Worm (Caenorhabditis elegans) whole organism, L3 larva: Measurements from ENCODE around the gene D1046.4.

Experiments
- R02D3.7 ChIP-seq: fragments of 150-350 bp; optimal IDR thresholded peaks from 2 replicates; lab custom pipeline; 2014; ENCODE audit warnings: missing biosample characterization, missing genetic modification characterization
- ZK546.5 ChIP-seq: sonication (generic microtip); optimal IDR thresholded peaks from 2 replicates; lab custom pipeline; 2017; ENCODE audit warnings: missing biosample characterization, missing genetic modification characterization
- aly-2 ChIP-seq: fragments of 150-350 bp; optimal IDR thresholded peaks from 2 replicates; lab custom pipeline; 2014; ENCODE audit warnings: missing biosample characterization, missing genetic modification characterization
- ama-1 ChIP-seq: fragments of 150-350 bp; optimal IDR thresholded peaks from 2 replicates; lab custom pipeline; 2018
- ceh-16 ChIP-seq: sonication (generic microtip); optimal IDR thresholded peaks from 2 replicates; lab custom pipeline; 2017; ENCODE audit warnings: missing biosample characterization, missing genetic modification characterization
- ceh-28 ChIP-seq: fragments of 150-350 bp; optimal IDR thresholded peaks from 2 replicates; lab custom pipeline; 2014; ENCODE audit warnings: missing biosample characterization, missing genetic modification reagents, missing genetic modification characterization
- ceh-82 ChIP-seq: fragments of 150-350 bp; optimal IDR thresholded peaks from 2 replicates; lab custom pipeline; 2014; ENCODE audit warnings: missing biosample characterization, missing genetic modification characterization
- ceh-9 ChIP-seq: sonication (generic microtip); optimal IDR thresholded peaks from 2 replicates; lab custom pipeline; 2018; ENCODE audit warnings: missing biosample characterization, missing genetic modification characterization
- daf-12 ChIP-seq: fragments of 150-350 bp; optimal IDR thresholded peaks from 2 replicates; lab custom pipeline; 2014; ENCODE audit warnings: missing biosample characterization, missing genetic modification reagents, missing genetic modification characterization
- egl-5 ChIP-seq: fragments of 150-350 bp; optimal IDR thresholded peaks from 2 replicates; lab custom pipeline; 2017; ENCODE audit warnings: missing biosample characterization, missing genetic modification reagents, missing genetic modification characterization, inconsistent platforms
- elt-1 ChIP-seq: fragments of 150-350 bp; optimal IDR thresholded peaks from 2 replicates; lab custom pipeline; 2014; ENCODE audit warnings: missing biosample characterization, missing genetic modification characterization
- elt-2 ChIP-seq: sonication (generic microtip); optimal IDR thresholded peaks from 2 replicates; lab custom pipeline; 2016; ENCODE audit warnings: missing genetic modification reagents, mild to moderate bottlenecking, missing genetic modification characterization, missing compliant biosample characterization
- elt-3 ChIP-seq, 3 experiments: fragments of 150-350 bp in 1 of 3; sonication (generic microtip) in 2 of 3; optimal IDR thresholded peaks; 2 replicates in 2 of 3; 4 replicates in 1 of 3; lab custom pipeline; 2014 to 2017; ENCODE audit warnings: missing biosample characterization in 3 of 3, missing genetic modification characterization in 3 of 3
- eor-1 ChIP-seq, 2 experiments: fragments of 150-350 bp; optimal IDR thresholded peaks; 2 replicates each; lab custom pipeline; 2014 to 2018; ENCODE audit warnings: missing biosample characterization in 2 of 2, missing genetic modification characterization in 2 of 2
- fkh-10 ChIP-seq: sonication (generic microtip); optimal IDR thresholded peaks from 2 replicates; lab custom pipeline; 2017; ENCODE audit warnings: missing biosample characterization, missing genetic modification reagents, missing genetic modification characterization
- fkh-2 ChIP-seq: fragments of 150-350 bp; optimal IDR thresholded peaks from 2 replicates; lab custom pipeline; 2014; ENCODE audit warnings: missing biosample characterization, missing genetic modification reagents, missing genetic modification characterization
- hmg-11 ChIP-seq: sonication (generic microtip); optimal IDR thresholded peaks from 2 replicates; lab custom pipeline; 2016; ENCODE audit warnings: missing genetic modification characterization, missing compliant biosample characterization
- jun-1 ChIP-seq: fragments of 150-350 bp; optimal IDR thresholded peaks from 2 replicates; lab custom pipeline; 2014; ENCODE audit warnings: missing biosample characterization, missing genetic modification reagents, missing genetic modification characterization
- lin-15B ChIP-seq: fragments of 150-350 bp; optimal IDR thresholded peaks from 2 replicates; lab custom pipeline; 2014; ENCODE audit warnings: missing biosample characterization, missing genetic modification characterization
- lsy-12 ChIP-seq: sonication (generic microtip); optimal IDR thresholded peaks from 2 replicates; lab custom pipeline; 2016; ENCODE audit warnings: mild to moderate bottlenecking, missing genetic modification characterization, missing compliant biosample characterization
- mdl-1 ChIP-seq: fragments of 150-350 bp; optimal IDR thresholded peaks from 2 replicates; lab custom pipeline; 2014; ENCODE audit warnings: missing biosample characterization, missing genetic modification characterization
- mml-1 ChIP-seq: fragments of 150-350 bp; sonication (generic microtip); optimal IDR thresholded peaks from 3 replicates; lab custom pipeline; 2014; ENCODE audit warnings: missing biosample characterization, missing genetic modification characterization
- nfya-1 ChIP-seq: sonication (generic microtip); optimal IDR thresholded peaks from 2 replicates; lab custom pipeline; 2017; ENCODE audit warnings: missing genetic modification characterization, mild to moderate bottlenecking, missing compliant biosample characterization, antibody characterized with exemption, moderate library complexity; ENCODE audit not compliant: insufficient read depth
- nhr-11 ChIP-seq: fragments of 150-350 bp; optimal IDR thresholded peaks from 2 replicates; lab custom pipeline; 2014; ENCODE audit warnings: missing biosample characterization, missing genetic modification characterization
- nhr-237 ChIP-seq: fragments of 150-350 bp; optimal IDR thresholded peaks from 2 replicates; lab custom pipeline; 2014; ENCODE audit warnings: missing biosample characterization, missing genetic modification characterization
- nhr-25 ChIP-seq: sonication (generic microtip); optimal IDR thresholded peaks from 2 replicates; lab custom pipeline; 2017; ENCODE audit warnings: missing biosample characterization, missing genetic modification characterization
- nhr-28 ChIP-seq: fragments of 150-350 bp; optimal IDR thresholded peaks from 2 replicates; lab custom pipeline; 2014; ENCODE audit warnings: missing biosample characterization, missing genetic modification characterization
- nhr-43 ChIP-seq: sonication (generic microtip); optimal IDR thresholded peaks from 2 replicates; lab custom pipeline; 2016; ENCODE audit warnings: mild to moderate bottlenecking, missing genetic modification characterization, missing compliant biosample characterization; ENCODE audit not compliant: poor library complexity, severe bottlenecking
- nhr-77 ChIP-seq: fragments of 150-350 bp; optimal IDR thresholded peaks from 2 replicates; lab custom pipeline; 2014; ENCODE audit warnings: missing biosample characterization, missing genetic modification characterization
- pqm-1 ChIP-seq: fragments of 150-350 bp; optimal IDR thresholded peaks from 2 replicates; lab custom pipeline; 2017; ENCODE audit warnings: missing biosample characterization, missing genetic modification characterization, inconsistent platforms
- sea-2 ChIP-seq: fragments of 150-350 bp; sonication (generic microtip); optimal IDR thresholded peaks from 4 replicates; lab custom pipeline; 2014; ENCODE audit warnings: missing biosample characterization, missing genetic modification reagents, missing genetic modification characterization
- skn-1 ChIP-seq: fragments of 150-350 bp; optimal IDR thresholded peaks from 2 replicates; lab custom pipeline; 2014; ENCODE audit warnings: missing biosample characterization, missing genetic modification characterization
- snpc-4 ChIP-seq: fragments of 150-350 bp; optimal IDR thresholded peaks from 2 replicates; lab custom pipeline; 2014; ENCODE audit warnings: missing biosample characterization, missing genetic modification characterization
- tbx-2 ChIP-seq: sonication (generic microtip); optimal IDR thresholded peaks from 2 replicates; lab custom pipeline; 2016; ENCODE audit warnings: mild to moderate bottlenecking, missing genetic modification characterization, missing compliant biosample characterization
- unc-39 ChIP-seq: sonication (generic microtip); optimal IDR thresholded peaks from 4 replicates; lab custom pipeline; 2017; ENCODE audit warnings: missing biosample characterization, missing genetic modification characterization
- zag-1 ChIP-seq: fragments of 150-350 bp; optimal IDR thresholded peaks from 2 replicates; lab custom pipeline; 2014; ENCODE audit warnings: missing biosample characterization, missing genetic modification characterization
- ztf-11 ChIP-seq: fragments of 150-350 bp; optimal IDR thresholded peaks from 2 replicates; lab custom pipeline; 2014; ENCODE audit warnings: missing biosample characterization, missing genetic modification characterization
- ztf-4 ChIP-seq: fragments of 150-350 bp; optimal IDR thresholded peaks from 2 replicates; lab custom pipeline; 2014; ENCODE audit warnings: missing biosample characterization, missing genetic modification characterization

Gene D1046.4

ce11 chrIV:8954126-8954525, 20.5 kb downstream of the D1046.4 start:
- TF ChIP-seq jun-1 (no peak), nhr-25 (tag; lab: Kevin White, UChicago) (peak; percentile 19), mdl-1 (peak; percentile 16)

ce11 chrIV:8956189-8956588, 22.5 kb downstream of the D1046.4 start, which contains the start of gene tpra-1:
TSS of gene tpra-1 (plus strand) at chrIV:8956489.
- TF ChIP-seq unc-39 (tag; lab: Kevin White, UChicago) (no peak), ZK546.5 (tag; lab: Kevin White, UChicago) (no peak), daf-12 (tag; lab: Kevin White, UChicago) (no peak), ceh-9 (no peak), mdl-1 (no peak), nhr-25 (tag; lab: Kevin White, UChicago) (no peak), lin-15B (tag; lab: Kevin White, UChicago) (no peak), ztf-11 (tag; lab: Kevin White, UChicago) (no peak), jun-1 (no peak), ceh-16 (tag; lab: Kevin White, UChicago) (no peak), skn-1 (tag; lab: Kevin White, UChicago) (no peak), hmg-11 (tag; lab: Kevin White, UChicago) (no peak), nfya-1 (no peak), elt-3 (tag; optimal IDR thresholded peaks at IDR 0.05; lab: Kevin White, UChicago) (no peak)
- TF ChIP-seq, all 47 proteins: peak for 0

- no peak for TF ChIP-seq pqm-1
- TF ChIP-seq fkh-2 (tag; lab: Kevin White, UChicago), result no peak
- no peak for TF ChIP-seq nhr-77
- no peak for TF ChIP-seq elt-2 (tag; lab: Kevin White, UChicago)
- no peak for TF ChIP-seq lsy-12 (tag; lab: Kevin White, UChicago)
- no peak for TF ChIP-seq tbx-2
- no peak for TF ChIP-seq elt-3 (tag; optimal IDR thresholded peaks at IDR 0.05; lab: Kevin White, UChicago)
- no peak for TF ChIP-seq elt-1 (tag; lab: Kevin White, UChicago)
- no peak for TF ChIP-seq nhr-11 (tag; lab: Kevin White, UChicago)
- TF ChIP-seq ceh-82, result no peak
- TF ChIP-seq ama-1 (lab: Kevin White, UChicago), result no peak
- TF ChIP-seq mml-1 (tag; lab: Kevin White, UChicago), result no peak
- TF ChIP-seq nhr-43 (tag; lab: Kevin White, UChicago), result no peak
- TF ChIP-seq jun-1, result no peak
- no peak for TF ChIP-seq ceh-9
These were observed 32.2 kb downstream of the D1046.4 start, which contains the start of gene C53B4.2 for ce11 chrIV:8965883-8966282. TSS of gene C53B4.2 (plus strand) at chrIV:8966183.

ce11 chrIV:8967990-8968389, 34.3 kb downstream of the D1046.4 start, which contains the start of gene suex-2:
TSS of gene suex-2 (plus strand) at chrIV:8968290.
- TF ChIP-seq nhr-237 (no peak), R02D3.7 (tag; lab: Kevin White, UChicago) (no peak), lsy-12 (tag; lab: Kevin White, UChicago) (no peak), nhr-77 (no peak), egl-5 (tag; lab: Kevin White, UChicago) (no peak), zag-1 (tag; lab: Kevin White, UChicago) (no peak), nfya-1 (no peak), ceh-82 (no peak), jun-1 (no peak), skn-1 (tag; lab: Kevin White, UChicago) (no peak), ceh-28 (tag; lab: Kevin White, UChicago) (no peak), ceh-16 (tag; lab: Kevin White, UChicago) (no peak), daf-12 (tag; lab: Kevin White, UChicago) (no peak), ama-1 (lab: Kevin White, UChicago) (no peak), pqm-1 (no peak), fkh-10 (GFP tag; lab: Kevin White, UChicago) (no peak)
- TF ChIP-seq, all 47 proteins: peak for 0

- no peak for TF ChIP-seq skn-1 (tag; lab: Kevin White, UChicago)
- TF ChIP-seq hmg-11 (tag; lab: Kevin White, UChicago), result peak; percentile 32
- TF ChIP-seq nhr-11 (tag; lab: Kevin White, UChicago), result no peak
- no peak for TF ChIP-seq ceh-16 (tag; lab: Kevin White, UChicago)
- TF ChIP-seq mdl-1, result no peak
- no peak for TF ChIP-seq ceh-82
- no peak for TF ChIP-seq aly-2
- no peak for TF ChIP-seq ceh-28 (tag; lab: Kevin White, UChicago)
- TF ChIP-seq fkh-2 (tag; lab: Kevin White, UChicago), result no peak
- no peak for TF ChIP-seq nhr-237
- peak; percentile 55 for TF ChIP-seq elt-2 (tag; lab: Kevin White, UChicago)
- TF ChIP-seq ama-1 (lab: Kevin White, UChicago), result no peak
- TF ChIP-seq egl-5 (tag; lab: Kevin White, UChicago), result no peak
- TF ChIP-seq tbx-2, result peak; percentile 24
- TF ChIP-seq ztf-4, result no peak
- TF ChIP-seq nhr-28 (tag; lab: Kevin White, UChicago), result no peak
- no peak for TF ChIP-seq ceh-9
- TF ChIP-seq nhr-77, result no peak
- TF ChIP-seq fkh-10 (GFP tag; lab: Kevin White, UChicago), result no peak
- no peak for TF ChIP-seq zag-1 (tag; lab: Kevin White, UChicago)
- TF ChIP-seq sea-2 (GFP tag; lab: Kevin White, UChicago), result no peak
- TF ChIP-seq lsy-12 (tag; lab: Kevin White, UChicago), result peak; percentile 63
- no peak for TF ChIP-seq ZK546.5 (tag; lab: Kevin White, UChicago)
- peak; percentile 39 for TF ChIP-seq nfya-1
- peak in 1 of 2 experiments; percentile 27 for TF ChIP-seq eor-1 (tag; optimal IDR thresholded peaks at IDR 0.05; lab: Kevin White, UChicago)
- peak; percentile 71 for TF ChIP-seq lin-15B (tag; lab: Kevin White, UChicago)
- TF ChIP-seq unc-39 (tag; lab: Kevin White, UChicago), result no peak
- no peak for TF ChIP-seq pqm-1
- no peak for TF ChIP-seq daf-12 (tag; lab: Kevin White, UChicago)
- TF ChIP-seq snpc-4 (tag; lab: Kevin White, UChicago), result peak; percentile 74
- TF ChIP-seq jun-1, result no peak
These were observed 39.7 kb downstream of the D1046.4 start, which contains the start of gene C53B4.3 for ce11 chrIV:8973249-8973958. TSS of gene C53B4.3 (minus strand) at chrIV:8973712.
